Fruit fly (Drosophila melanogaster) whole organism, embryonic: ENCODE results near the gene CG1309.

ENCODE experiments used
- Aef1 ChIP-seq: fragments of 200-800 bp; sonication (Bioruptor generic); IDR thresholded peaks from 3 replicates; pipeline ENCODE4 v1.3.6; 2022; ENCODE audit warnings: missing biosample characterization, missing genetic modification characterization
- Atf-2 ChIP-seq: fragments of 200-800 bp; sonication (Bioruptor generic); optimal IDR thresholded peaks from 2 replicates; lab custom pipeline; 2016; ENCODE audit warnings: missing biosample characterization, missing genetic modification characterization
- Bgb ChIP-seq: fragments of 200-800 bp; sonication (Bioruptor generic); IDR thresholded peaks from 2 replicates; pipeline ENCODE4 v1.3.6; 2022; ENCODE audit warnings: missing biosample characterization, missing genetic modification characterization; ENCODE audit not compliant: partially characterized antibody
- CG10274 ChIP-seq: fragments of 200-800 bp; sonication (Bioruptor generic); optimal IDR thresholded peaks from 3 replicates; lab custom pipeline; 2017; ENCODE audit warnings: missing biosample characterization, mild to moderate bottlenecking, missing genetic modification characterization
- CG10366 ChIP-seq: fragments of 200-800 bp; sonication (Bioruptor generic); IDR thresholded peaks from 2 replicates; pipeline ENCODE4 v1.3.6; 2022; ENCODE audit warnings: missing biosample characterization, missing genetic modification characterization
- CG11560 ChIP-seq: fragments of 200-800 bp; sonication (Bioruptor generic); IDR thresholded peaks from 3 replicates; pipeline ENCODE4 v1.3.6; 2022; ENCODE audit warnings: missing biosample characterization, missing genetic modification characterization
- CG12155 ChIP-seq: fragments of 200-800 bp; sonication (Bioruptor generic); optimal IDR thresholded peaks from 3 replicates; lab custom pipeline; 2016; ENCODE audit warnings: missing biosample characterization, missing genetic modification characterization
- CG1233 ChIP-seq: fragments of 200-800 bp; sonication (Bioruptor generic); optimal IDR thresholded peaks from 4 replicates; lab custom pipeline; 2018; ENCODE audit warnings: missing biosample characterization, mild to moderate bottlenecking, missing genetic modification characterization
- CG15696 ChIP-seq: fragments of 200-800 bp; sonication (Bioruptor generic); optimal IDR thresholded peaks from 2 replicates; lab custom pipeline; 2019; ENCODE audit warnings: missing biosample characterization, mild to moderate bottlenecking, missing genetic modification characterization, moderate library complexity
- CG1792 ChIP-seq: fragments of 200-800 bp; sonication (Bioruptor generic); optimal IDR thresholded peaks from 2 replicates; lab custom pipeline; 2016; ENCODE audit warnings: missing biosample characterization, missing genetic modification characterization
- CG2199 ChIP-seq: fragments of 200-800 bp; sonication (Bioruptor generic); IDR thresholded peaks from 3 replicates; pipeline ENCODE4 v1.3.6; 2022; ENCODE audit warnings: missing biosample characterization, missing genetic modification characterization
- CG3163 ChIP-seq: fragments of 200-800 bp; sonication (Bioruptor generic); optimal IDR thresholded peaks from 3 replicates; lab custom pipeline; 2016; ENCODE audit warnings: missing biosample characterization, missing genetic modification characterization
- CG32772 ChIP-seq: fragments of 200-800 bp; sonication (Bioruptor generic); IDR thresholded peaks from 2 replicates; pipeline ENCODE4 v1.3.6; 2022; ENCODE audit warnings: missing biosample characterization, missing genetic modification characterization
- CG34224 ChIP-seq: fragments of 200-800 bp; sonication (Bioruptor generic); IDR thresholded peaks from 3 replicates; pipeline ENCODE4 v1.3.6; 2022; ENCODE audit warnings: missing biosample characterization, missing genetic modification characterization; ENCODE audit not compliant: partially characterized antibody
- CG43689 ChIP-seq: fragments of 200-800 bp; sonication (Bioruptor generic); IDR thresholded peaks from 2 replicates; pipeline ENCODE4 v1.3.6; 2022; ENCODE audit warnings: missing biosample characterization, missing genetic modification characterization
- CG6683 ChIP-seq: fragments of 200-800 bp; sonication (Bioruptor generic); optimal IDR thresholded peaks from 2 replicates; lab custom pipeline; 2017; ENCODE audit warnings: missing biosample characterization, mild to moderate bottlenecking, missing genetic modification characterization, missing genetic modification reagents
- CG7928 ChIP-seq: fragments of 200-800 bp; sonication (Bioruptor generic); optimal IDR thresholded peaks from 2 replicates; lab custom pipeline; 2017; ENCODE audit warnings: missing biosample characterization, mild to moderate bottlenecking, missing genetic modification characterization
- Chrac-16 ChIP-seq: fragments of 200-800 bp; sonication (Bioruptor generic); optimal IDR thresholded peaks from 3 replicates; lab custom pipeline; 2016; ENCODE audit warnings: missing biosample characterization, missing genetic modification characterization
- D ChIP-seq, 2 experiments: fragments of 200-800 bp in 1 of 2; fragments of >200 bp in 1 of 2; sonication (Bioruptor generic) in 1 of 2; optimal IDR thresholded peaks; 2 replicates in 1 of 2; 3 replicates in 1 of 2; lab custom pipeline; 2017; ENCODE audit warnings: mild to moderate bottlenecking in 1 of 2, missing biosample characterization in 1 of 2, missing genetic modification characterization in 1 of 2, missing genetic modification reagents in 1 of 2
- Deaf1 ChIP-seq: fragments of 200-800 bp; optimal IDR thresholded peaks from 3 replicates; lab custom pipeline; 2019; ENCODE audit warnings: missing biosample characterization, mild to moderate bottlenecking, missing genetic modification characterization, moderate library complexity
- Dip3 ChIP-seq: fragments of 200-800 bp; sonication (Bioruptor generic); optimal IDR thresholded peaks from 3 replicates; lab custom pipeline; 2016; ENCODE audit warnings: missing biosample characterization, missing genetic modification characterization
- Drgx ChIP-seq: fragments of 200-800 bp; sonication (Bioruptor generic); IDR thresholded peaks from 2 replicates; pipeline ENCODE4 v1.3.6; 2022; ENCODE audit warnings: missing biosample characterization, missing genetic modification characterization
- ERR ChIP-seq: fragments of 200-800 bp; sonication (Bioruptor generic); optimal IDR thresholded peaks from 2 replicates; lab custom pipeline; 2016; ENCODE audit warnings: missing biosample characterization, missing genetic modification characterization
- Elba2 ChIP-seq: fragments of 200-800 bp; sonication (Bioruptor generic); optimal IDR thresholded peaks from 3 replicates; lab custom pipeline; 2016; ENCODE audit warnings: missing biosample characterization, missing genetic modification characterization
- H15 ChIP-seq: fragments of 200-800 bp; sonication (Bioruptor generic); IDR thresholded peaks from 3 replicates; pipeline ENCODE4 v1.3.6; 2022; ENCODE audit warnings: missing biosample characterization, missing genetic modification characterization
- Hey ChIP-seq: fragments of 200-800 bp; sonication (Bioruptor generic); optimal IDR thresholded peaks from 3 replicates; lab custom pipeline; 2018; ENCODE audit warnings: missing biosample characterization, mild to moderate bottlenecking, missing genetic modification characterization
- Hr51 ChIP-seq, 2 experiments: fragments of 200-800 bp; sonication (Bioruptor generic); optimal IDR thresholded peaks; 2 replicates in 1 of 2; 3 replicates in 1 of 2; lab custom pipeline; 2016 to 2018; ENCODE audit warnings: missing biosample characterization in 2 of 2, missing genetic modification characterization in 2 of 2, mild to moderate bottlenecking in 1 of 2, moderate library complexity in 1 of 2
- Hsf ChIP-seq: fragments of 200-800 bp; sonication (Bioruptor generic); optimal IDR thresholded peaks from 3 replicates; lab custom pipeline; 2016; ENCODE audit warnings: missing biosample characterization, missing genetic modification characterization
- Lhr ChIP-seq: fragments of 200-800 bp; sonication (Bioruptor generic); optimal IDR thresholded peaks from 3 replicates; lab custom pipeline; 2017; ENCODE audit warnings: mild to moderate bottlenecking, missing biosample characterization, missing genetic modification reagents, missing genetic modification characterization
- MBD-R2 ChIP-seq: fragments of 200-800 bp; sonication (Bioruptor generic); IDR thresholded peaks from 2 replicates; pipeline ENCODE4 v1.3.6; 2022; ENCODE audit warnings: missing biosample characterization, missing genetic modification characterization
- Max ChIP-seq: fragments of 200-800 bp; sonication (Bioruptor generic); optimal IDR thresholded peaks from 2 replicates; lab custom pipeline; 2016; ENCODE audit warnings: missing biosample characterization, mild to moderate bottlenecking, missing genetic modification characterization
- PHDP ChIP-seq: fragments of 200-800 bp; sonication (Bioruptor generic); optimal IDR thresholded peaks from 3 replicates; lab custom pipeline; 2018; ENCODE audit warnings: missing biosample characterization, mild to moderate bottlenecking, missing genetic modification characterization, moderate library complexity
- Side ChIP-seq: fragments of 200-800 bp; sonication (Bioruptor generic); optimal IDR thresholded peaks from 2 replicates; lab custom pipeline; 2016; ENCODE audit warnings: missing biosample characterization, missing genetic modification characterization
- ara ChIP-seq: fragments of 200-800 bp; sonication (Bioruptor generic); IDR thresholded peaks from 2 replicates; pipeline ENCODE4 v1.3.6; 2022; ENCODE audit warnings: missing biosample characterization, missing genetic modification characterization
- ase ChIP-seq: fragments of 200-800 bp; sonication (Bioruptor generic); IDR thresholded peaks from 3 replicates; pipeline ENCODE4 v1.3.6; 2022; ENCODE audit warnings: missing biosample characterization, missing genetic modification characterization
- ci ChIP-seq: fragments of 200-800 bp; sonication (Bioruptor generic); IDR thresholded peaks from 3 replicates; pipeline ENCODE4 v1.3.6; 2022; ENCODE audit warnings: missing biosample characterization, missing genetic modification characterization
- grau ChIP-seq: fragments of 200-800 bp; optimal IDR thresholded peaks from 3 replicates; lab custom pipeline; 2019; ENCODE audit warnings: missing biosample characterization, mild to moderate bottlenecking, missing genetic modification characterization, moderate library complexity
- h ChIP-seq: fragments of >200 bp; optimal IDR thresholded peaks from 2 replicates; lab custom pipeline; 2017
- ind ChIP-seq: fragments of 200-800 bp; sonication (Bioruptor generic); optimal IDR thresholded peaks from 3 replicates; lab custom pipeline; 2016; ENCODE audit warnings: missing biosample characterization, missing genetic modification characterization
- inv ChIP-seq: fragments of 200-800 bp; sonication (Bioruptor generic); IDR thresholded peaks from 2 replicates; pipeline ENCODE4 v1.3.6; 2022; ENCODE audit warnings: missing biosample characterization, missing genetic modification characterization; ENCODE audit not compliant: partially characterized antibody
- jumu ChIP-seq: fragments of 200-800 bp; sonication (Bioruptor generic); optimal IDR thresholded peaks from 3 replicates; lab custom pipeline; 2016; ENCODE audit warnings: missing biosample characterization, missing genetic modification characterization
- ken ChIP-seq: fragments of 200-800 bp; sonication (Bioruptor generic); IDR thresholded peaks from 3 replicates; pipeline ENCODE4 v1.3.6; 2022; ENCODE audit warnings: missing biosample characterization, missing genetic modification characterization
- lmd ChIP-seq: fragments of 200-800 bp; sonication (Bioruptor generic); IDR thresholded peaks from 2 replicates; pipeline ENCODE4 v1.3.6; 2022; ENCODE audit warnings: missing biosample characterization, missing genetic modification characterization
- nmo ChIP-seq: fragments of 200-800 bp; sonication (Bioruptor generic); optimal IDR thresholded peaks from 2 replicates; lab custom pipeline; 2018; ENCODE audit warnings: missing biosample characterization, mild to moderate bottlenecking, missing genetic modification characterization, moderate library complexity
- p53 ChIP-seq: fragments of 200-800 bp; sonication (Bioruptor generic); optimal IDR thresholded peaks from 2 replicates; lab custom pipeline; 2016; ENCODE audit warnings: missing biosample characterization, missing genetic modification characterization
- pnt ChIP-seq: fragments of 200-800 bp; sonication (Bioruptor generic); optimal IDR thresholded peaks from 3 replicates; lab custom pipeline; 2016; ENCODE audit warnings: missing biosample characterization, missing genetic modification characterization
- sqz ChIP-seq: fragments of 200-800 bp; sonication (Bioruptor generic); optimal IDR thresholded peaks from 3 replicates; lab custom pipeline; 2018; ENCODE audit warnings: missing biosample characterization, mild to moderate bottlenecking, missing genetic modification characterization
- trem ChIP-seq: fragments of 200-800 bp; optimal IDR thresholded peaks from 3 replicates; lab custom pipeline; 2019; ENCODE audit warnings: missing biosample characterization, mild to moderate bottlenecking, missing genetic modification characterization, moderate library complexity
- vnd ChIP-seq: fragments of 200-800 bp; sonication (Bioruptor generic); IDR thresholded peaks from 3 replicates; pipeline ENCODE4 v1.3.6; 2022; ENCODE audit warnings: missing biosample characterization, missing genetic modification characterization; ENCODE audit not compliant: partially characterized antibody
- wek ChIP-seq: fragments of 200-800 bp; sonication (Bioruptor generic); optimal IDR thresholded peaks from 3 replicates; lab custom pipeline; 2018; ENCODE audit warnings: missing biosample characterization, mild to moderate bottlenecking, missing genetic modification characterization, moderate library complexity
- zfh2 ChIP-seq: fragments of 200-800 bp; sonication (Bioruptor generic); optimal IDR thresholded peaks from 2 replicates; lab custom pipeline; 2016; ENCODE audit warnings: missing biosample characterization, missing genetic modification characterization

Gene CG1309

dm6 chr3L:4269920-4270319 lies 10.7 kb downstream of the CG1309 start (continued):
- TF ChIP-seq h (lab: Kevin White, UChicago): no peak
- peak; percentile 75 for TF ChIP-seq Drgx (GFP tag; lab: Robert Waterston, UW)
- TF ChIP-seq Deaf1 (tag; lab: Kevin White, UChicago): no peak
- no peak for TF ChIP-seq p53 (GFP tag; lab: Kevin White, UChicago)
- peak; percentile 83 for TF ChIP-seq PHDP (tag; lab: Kevin White, UChicago)
- TF ChIP-seq nmo (GFP tag; lab: Kevin White, UChicago): peak; percentile 81
- no peak for TF ChIP-seq pnt (GFP tag; lab: Kevin White, UChicago)
- peak; percentile 75 for TF ChIP-seq ara (GFP tag; lab: Robert Waterston, UW)
- 0 out of 3 replicates have a peak, but pooled peaks have one; percentile 40 for TF ChIP-seq CG2199
- TF ChIP-seq Bgb (GFP tag; lab: Robert Waterston, UW): no peak
- peak; percentile 66 for TF ChIP-seq lmd
- no peak for TF ChIP-seq CG1792 (GFP tag; lab: Kevin White, UChicago)
- peak; percentile 52 for TF ChIP-seq CG10366 (GFP tag; lab: Robert Waterston, UW)
- TF ChIP-seq inv (GFP tag; lab: Robert Waterston, UW): no peak
- no peak for TF ChIP-seq Elba2
- TF ChIP-seq ERR (GFP tag; lab: Kevin White, UChicago): no peak
- no peak for TF ChIP-seq Atf-2 (GFP tag; lab: Kevin White, UChicago)
- peak; percentile 40 for TF ChIP-seq Max (GFP tag; lab: Kevin White, UChicago)
- no peak for TF ChIP-seq CG12155 (GFP tag; lab: Kevin White, UChicago)
- TF ChIP-seq CG3163 (GFP tag; lab: Kevin White, UChicago): no peak
- peak; percentile 60 for TF ChIP-seq ind (GFP tag; lab: Kevin White, UChicago)
- TF ChIP-seq grau (tag; lab: Kevin White, UChicago): peak; percentile 81
- TF ChIP-seq Dip3: no peak
- TF ChIP-seq CG43689 (GFP tag; lab: Robert Waterston, UW): no peak
- TF ChIP-seq CG32772 (GFP tag; lab: Robert Waterston, UW): peak; percentile 49; the same call in 1 of the 2 replicates
- TF ChIP-seq jumu (GFP tag; lab: Kevin White, UChicago): no peak
- TF ChIP-seq Hr51 (GFP tag; optimal IDR thresholded peaks at IDR 0.05; lab: Kevin White, UChicago): peak in 1 of 2 experiments; percentile 84
- no peak for TF ChIP-seq Hey (tag; lab: Kevin White, UChicago)
- peak; percentile 47 for TF ChIP-seq CG6683 (GFP tag; lab: Kevin White, UChicago)
- TF ChIP-seq D (optimal IDR thresholded peaks at IDR 0.05; lab: Kevin White, UChicago): no peak
- peak; percentile 71 for TF ChIP-seq D (GFP tag; optimal IDR thresholded peaks at IDR 0.05; lab: Kevin White, UChicago)
- peak; percentile 38 for TF ChIP-seq CG15696 (tag; lab: Kevin White, UChicago)
- no peak for TF ChIP-seq CG34224 (GFP tag; lab: Robert Waterston, UW)
- no peak for TF ChIP-seq CG10274 (GFP tag; lab: Kevin White, UChicago)
- peak; percentile 37; the same call in 1 of the 3 replicates for TF ChIP-seq ase
- TF ChIP-seq Side (GFP tag; lab: Kevin White, UChicago): no peak
- peak; percentile 15 for TF ChIP-seq Lhr
- peak; percentile 76 for TF ChIP-seq CG1233 (GFP tag; lab: Kevin White, UChicago)
- TF ChIP-seq wek (GFP tag; lab: Kevin White, UChicago): no peak
- peak; percentile 59 for TF ChIP-seq trem (tag; lab: Kevin White, UChicago)
- peak; percentile 48 for TF ChIP-seq Chrac-16 (GFP tag; lab: Kevin White, UChicago)
- no peak for TF ChIP-seq MBD-R2 (GFP tag; lab: Robert Waterston, UW)
- TF ChIP-seq Hsf (GFP tag; lab: Kevin White, UChicago): no peak
- TF ChIP-seq sqz (GFP tag; lab: Kevin White, UChicago): peak; percentile 44
- TF ChIP-seq Aef1 (GFP tag; lab: Robert Waterston, UW): peak; percentile 35; the same call in 1 of the 3 replicates
- peak; percentile 42; the same call in 1 of the 3 replicates for TF ChIP-seq H15 (GFP tag; lab: Robert Waterston, UW)
- no peak; the same call in 2 of the 3 replicates for TF ChIP-seq CG11560 (tag; lab: Robert Waterston, UW)
- no peak for TF ChIP-seq ken (GFP tag; lab: Robert Waterston, UW)
- peak; percentile 61; the same call in 2 of the 3 replicates for TF ChIP-seq ci (GFP tag; lab: Robert Waterston, UW)
- no peak for TF ChIP-seq vnd (GFP tag; lab: Robert Waterston, UW)
- peak; percentile 8 for TF ChIP-seq CG7928
- TF ChIP-seq zfh2: no peak
